Worm (Caenorhabditis elegans): ENCODE data around the gene arid-1.

ce11 chrV:203855-204432, 18.0 kb downstream of the arid-1 start, which contains the start of gene lec-12:
- TF ChIP-seq lin-39 (tag; optimal IDR thresholded peaks at IDR 0.05) (no peak), nhr-237 (tag; optimal IDR thresholded peaks at IDR 0.05) (no peak), aly-2 (tag; optimal IDR thresholded peaks at IDR 0.05) (no peak), nhr-25 (tag; optimal IDR thresholded peaks at IDR 0.05) (no peak), nhr-76 (tag; optimal IDR thresholded peaks at IDR 0.05) (no peak), fkh-10 (GFP tag; optimal IDR thresholded peaks at IDR 0.05) (no peak), tbx-2 (tag; optimal IDR thresholded peaks at IDR 0.05) (no peak), elt-3 (tag; optimal IDR thresholded peaks at IDR 0.05) (no peak), egl-27 (tag; optimal IDR thresholded peaks at IDR 0.05) (no peak), lin-15B (tag; optimal IDR thresholded peaks at IDR 0.05) (no peak), nhr-43 (tag; optimal IDR thresholded peaks at IDR 0.05; ENCODE audit: poor library complexity, severe bottlenecking) (no peak), pha-4 (tag; optimal IDR thresholded peaks at IDR 0.05) (peak; percentile 95), snpc-4 (tag; optimal IDR thresholded peaks at IDR 0.05) (no peak)

Measured in whole organism, L3 larva.